Fruit fly (Drosophila melanogaster) whole organism, prepupa: ENCODE data around the gene CG34301.

Experiments used
- CG10669 ChIP-seq: fragments of 200-800 bp; sonication (Bioruptor generic); optimal IDR thresholded peaks from 3 replicates; lab custom pipeline; 2018; ENCODE audit warnings: missing biosample characterization, mild to moderate bottlenecking, missing genetic modification characterization, moderate library complexity
- CG11762 ChIP-seq: fragments of 200-800 bp; sonication (Bioruptor generic); optimal IDR thresholded peaks from 3 replicates; lab custom pipeline; 2016; ENCODE audit warnings: missing biosample characterization, missing genetic modification characterization; ENCODE audit not compliant: insufficient read depth
- CG31627 ChIP-seq: fragments of 200-800 bp; sonication (Bioruptor generic); optimal IDR thresholded peaks from 3 replicates; lab custom pipeline; 2016; ENCODE audit warnings: missing biosample characterization, missing genetic modification characterization
- dac ChIP-seq: fragments of 200-800 bp; sonication (Bioruptor generic); optimal IDR thresholded peaks from 2 replicates; lab custom pipeline; 2017; ENCODE audit warnings: missing biosample characterization, mild to moderate bottlenecking, missing genetic modification characterization

DNA sequence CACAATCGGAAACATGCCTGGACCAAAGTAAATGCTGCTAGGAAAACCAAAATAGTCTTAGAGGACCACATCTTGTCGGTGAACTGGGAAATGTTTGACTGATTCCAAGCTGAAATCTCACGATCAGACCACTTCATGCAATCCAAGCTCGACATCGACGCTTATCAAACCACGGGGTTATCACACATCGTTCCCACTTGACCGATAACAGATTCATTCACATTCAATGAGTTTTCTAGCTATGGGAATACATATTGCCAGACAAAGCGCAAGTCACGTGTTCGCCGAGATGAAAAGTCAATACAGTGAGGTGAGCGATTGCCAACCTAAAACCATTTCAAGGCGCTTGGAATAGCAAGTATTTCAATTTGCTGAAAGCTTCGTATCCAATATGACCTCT, 36.5 kb downstream of the CG34301 start:
- TF ChIP-seq dac (GFP tag; lab: Kevin White, UChicago) (no peak), CG31627 (GFP tag; lab: Kevin White, UChicago) (no peak), CG10669 (no peak), CG11762 (GFP tag; lab: Kevin White, UChicago) (no peak)
